Fruit fly (Drosophila melanogaster): ENCODE data around the gene CG42831.

CG42831 gene

DNA sequence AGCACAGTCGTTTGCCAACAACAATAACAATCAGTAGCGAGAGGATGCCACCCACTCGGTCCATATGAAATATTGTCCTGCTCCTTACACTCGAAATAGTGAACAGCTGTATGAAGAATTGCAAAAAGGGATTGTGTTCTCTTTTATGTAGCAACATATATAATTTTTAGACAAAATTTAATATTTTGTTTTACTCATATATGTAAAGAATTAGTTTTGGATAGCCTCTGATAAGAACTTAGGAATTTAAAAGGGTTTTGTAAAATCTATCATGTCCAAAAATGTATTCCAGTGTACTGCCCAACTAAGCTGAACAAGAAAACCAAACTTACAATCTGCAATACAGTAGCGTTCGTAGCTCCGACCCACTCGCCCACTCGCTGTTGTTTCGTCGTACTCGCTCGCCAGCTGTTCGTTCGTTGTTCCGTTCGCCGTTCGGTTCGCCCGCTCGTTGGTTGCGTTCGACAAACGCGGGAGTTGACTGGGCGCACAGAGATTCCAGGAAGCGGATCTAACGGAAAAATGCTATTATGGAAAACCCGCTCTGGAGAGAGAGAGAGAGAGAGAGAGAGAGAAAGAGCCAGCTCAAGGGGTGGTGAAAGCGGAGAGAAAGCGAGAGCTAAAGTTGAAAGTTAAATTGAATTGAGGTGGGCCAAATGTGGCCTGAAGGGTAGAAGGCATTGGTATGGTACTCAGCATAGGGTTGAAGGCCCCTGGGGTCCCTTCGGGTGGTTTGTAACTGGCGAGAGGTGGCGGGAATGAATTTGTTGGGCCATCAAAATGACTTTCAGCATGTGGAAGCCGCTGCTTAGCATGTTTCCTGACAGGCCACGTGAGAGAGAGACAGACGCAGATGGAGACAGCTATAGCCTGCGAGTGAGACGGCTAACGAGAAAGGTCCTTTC lies 3.8 kb upstream of the CG42831 start (continued):
- peak; percentile 36; the same call in 1 of the 2 replicates for TF ChIP-seq CG14667 (GFP tag; IDR thresholded peaks at IDR 0.05)
- no peak for TF ChIP-seq Elba2 (GFP tag; optimal IDR thresholded peaks at IDR 0.05)
- peak; percentile 80 for TF ChIP-seq CG2712 (tag; optimal IDR thresholded peaks at IDR 0.05)
- no peak for TF ChIP-seq CG1792 (GFP tag; optimal IDR thresholded peaks at IDR 0.05)
- TF ChIP-seq D19A (tag; optimal IDR thresholded peaks at IDR 0.05), result peak; percentile 72
- TF ChIP-seq gro (GFP tag; optimal IDR thresholded peaks at IDR 0.05), result no peak
- TF ChIP-seq CG18619 (GFP tag; optimal IDR thresholded peaks at IDR 0.05), result peak; percentile 77
- TF ChIP-seq CG9817 (tag; optimal IDR thresholded peaks at IDR 0.05), result peak; percentile 61
- no peak for TF ChIP-seq chn (GFP tag; optimal IDR thresholded peaks at IDR 0.05)
- TF ChIP-seq Bdp1 (GFP tag; optimal IDR thresholded peaks at IDR 0.05), result peak; percentile 32
- no peak for TF ChIP-seq CG10565 (GFP tag; optimal IDR thresholded peaks at IDR 0.05)
- TF ChIP-seq ems (GFP tag; optimal IDR thresholded peaks at IDR 0.05), result no peak
- no peak for TF ChIP-seq CG31388 (GFP tag; optimal IDR thresholded peaks at IDR 0.05)
- TF ChIP-seq amos (GFP tag; IDR thresholded peaks at IDR 0.05; ENCODE audit: partially characterized antibody), result no peak
- peak; percentile 42 for TF ChIP-seq CrebB (tag; optimal IDR thresholded peaks at IDR 0.05)
- peak; percentile 73 for TF ChIP-seq CG10147 (GFP tag; optimal IDR thresholded peaks at IDR 0.05)
- 0 out of 2 replicates have a peak, but pooled peaks have one; percentile 26 for TF ChIP-seq ttk (GFP tag; IDR thresholded peaks at IDR 0.05)
- TF ChIP-seq CG8944 (GFP tag; optimal IDR thresholded peaks at IDR 0.05), result no peak
- TF ChIP-seq Hr78 (GFP tag; optimal IDR thresholded peaks at IDR 0.05), result no peak
- TF ChIP-seq CG4404 (GFP tag; IDR thresholded peaks at IDR 0.05), result no peak; the same call in 1 of the 2 replicates
- TF ChIP-seq crol (GFP tag; IDR thresholded peaks at IDR 0.05), result peak; percentile 62
- TF ChIP-seq NfI (GFP tag; optimal IDR thresholded peaks at IDR 0.05), result peak; percentile 61
- TF ChIP-seq CG16813 (GFP tag; IDR thresholded peaks at IDR 0.05; ENCODE audit: partially characterized antibody), result no peak
- peak; percentile 47; the same call in 1 of the 2 replicates for TF ChIP-seq CG10366 (GFP tag; IDR thresholded peaks at IDR 0.05)
- 0 out of 3 replicates have a peak, but pooled peaks have one; percentile 30 for TF ChIP-seq Aef1 (GFP tag; IDR thresholded peaks at IDR 0.05)
- peak; percentile 0; the same call in 1 of the 2 replicates for TF ChIP-seq Ravus (GFP tag; IDR thresholded peaks at IDR 0.05)
- TF ChIP-seq Taf1 (GFP tag; IDR thresholded peaks at IDR 0.05), result peak; percentile 34; the same call in 1 of the 2 replicates
- TF ChIP-seq sd (tag; optimal IDR thresholded peaks at IDR 0.05), result peak; percentile 41
- TF ChIP-seq CG2678 (tag; optimal IDR thresholded peaks at IDR 0.05), result peak; percentile 89
- no peak for TF ChIP-seq cg (GFP tag; optimal IDR thresholded peaks at IDR 0.05)
- peak; percentile 78 for TF ChIP-seq CG2120 (GFP tag; optimal IDR thresholded peaks at IDR 0.05)
- TF ChIP-seq CG9797 (GFP tag; optimal IDR thresholded peaks at IDR 0.05), result no peak
- TF ChIP-seq fd96Cb (tag; optimal IDR thresholded peaks at IDR 0.05), result peak; percentile 72
- TF ChIP-seq CG10267 (tag; optimal IDR thresholded peaks at IDR 0.05), result peak; percentile 66
- no peak for TF ChIP-seq jigr1 (GFP tag; IDR thresholded peaks at IDR 0.05)
- peak; percentile 39 for TF ChIP-seq gsb-n (tag; optimal IDR thresholded peaks at IDR 0.05)
- peak; percentile 79 for TF ChIP-seq CG30403 (GFP tag; optimal IDR thresholded peaks at IDR 0.05)
- peak; percentile 62 for TF ChIP-seq tap (tag; optimal IDR thresholded peaks at IDR 0.05)
- TF ChIP-seq zen (tag; optimal IDR thresholded peaks at IDR 0.05), result peak; percentile 17
- peak; percentile 58 for TF ChIP-seq az2 (GFP tag; optimal IDR thresholded peaks at IDR 0.05)
- peak; percentile 54 for TF ChIP-seq CG14710 (tag; optimal IDR thresholded peaks at IDR 0.05)
- TF ChIP-seq hth (optimal IDR thresholded peaks at IDR 0.05), result no peak
- peak; percentile 65 for TF ChIP-seq CG8388 (GFP tag; optimal IDR thresholded peaks at IDR 0.05)
- TF ChIP-seq CTCF (GFP tag; optimal IDR thresholded peaks at IDR 0.05), result no peak
- peak; percentile 41; the same call in 1 of the 2 replicates for TF ChIP-seq H2.0 (GFP tag; IDR thresholded peaks at IDR 0.05)
- peak in 1 of 2 experiments; percentile 82 for TF ChIP-seq bsh (GFP tag; optimal IDR thresholded peaks at IDR 0.05)
- TF ChIP-seq CG13123 (GFP tag; optimal IDR thresholded peaks at IDR 0.05), result no peak
- 0 out of 3 replicates have a peak, but pooled peaks have one; percentile 43 for TF ChIP-seq CG3726 (GFP tag; IDR thresholded peaks at IDR 0.05)
- TF ChIP-seq PHDP (tag; optimal IDR thresholded peaks at IDR 0.05), result peak; percentile 81

Measured in whole organism, embryonic.